Worm (Caenorhabditis elegans) whole organism, mixed stage, embryonic: Measurements from ENCODE around the gene fbxb-119.

ENCODE experiments used
- M03D4.4 ChIP-seq: sonication (generic microtip); optimal IDR thresholded peaks from 2 replicates; lab custom pipeline; 2017; ENCODE audit warnings: mild to moderate bottlenecking, missing genetic modification characterization, missing compliant biosample characterization
- bed-3 ChIP-seq: fragments of 200-800 bp; sonication (Bioruptor generic); optimal IDR thresholded peaks from 3 replicates; lab custom pipeline; 2018; ENCODE audit warnings: mild to moderate bottlenecking, missing genetic modification characterization, moderate library complexity, missing compliant biosample characterization
- blmp-1 ChIP-seq: fragments of 150-350 bp; optimal IDR thresholded peaks from 2 replicates; lab custom pipeline; 2014; ENCODE audit warnings: missing biosample characterization, missing genetic modification characterization
- ceh-39 ChIP-seq: fragments of 150-350 bp; optimal IDR thresholded peaks from 2 replicates; lab custom pipeline; 2014; ENCODE audit warnings: missing biosample characterization, missing genetic modification characterization
- ceh-43 ChIP-seq: fragments of 200-800 bp; sonication (Bioruptor generic); optimal IDR thresholded peaks from 2 replicates; lab custom pipeline; 2018; ENCODE audit warnings: mild to moderate bottlenecking, missing genetic modification characterization, moderate library complexity, missing compliant biosample characterization
- ceh-83 ChIP-seq: fragments of 200-800 bp; sonication (Bioruptor generic); optimal IDR thresholded peaks from 2 replicates; lab custom pipeline; 2018; ENCODE audit warnings: mild to moderate bottlenecking, missing genetic modification characterization, missing compliant biosample characterization
- ces-1 ChIP-seq: fragments of 150-350 bp; optimal IDR thresholded peaks from 2 replicates; lab custom pipeline; 2014; ENCODE audit warnings: missing biosample characterization, missing genetic modification reagents, missing genetic modification characterization
- cnd-1 ChIP-seq: fragments of 200-800 bp; sonication (Bioruptor generic); optimal IDR thresholded peaks from 2 replicates; lab custom pipeline; 2018; ENCODE audit warnings: mild to moderate bottlenecking, missing genetic modification characterization, missing compliant biosample characterization
- elt-1 ChIP-seq: sonication (generic microtip); optimal IDR thresholded peaks from 2 replicates; lab custom pipeline; 2017; ENCODE audit warnings: missing genetic modification characterization, mild to moderate bottlenecking, missing compliant biosample characterization, antibody characterized with exemption, moderate library complexity, borderline replicate concordance; ENCODE audit not compliant: insufficient read depth
- elt-3 ChIP-seq: fragments of 150-350 bp; optimal IDR thresholded peaks from 2 replicates; lab custom pipeline; 2014; ENCODE audit warnings: missing biosample characterization, missing genetic modification characterization
- flh-1 ChIP-seq: fragments of 200-800 bp; sonication (Bioruptor generic); optimal IDR thresholded peaks from 2 replicates; lab custom pipeline; 2018; ENCODE audit warnings: mild to moderate bottlenecking, missing genetic modification characterization, moderate library complexity, missing compliant biosample characterization
- hlh-1 ChIP-seq: fragments of 150-350 bp; optimal IDR thresholded peaks from 2 replicates; lab custom pipeline; 2014; ENCODE audit warnings: missing biosample characterization, missing genetic modification reagents, missing genetic modification characterization
- lin-32 ChIP-seq: fragments of 200-800 bp; sonication (Bioruptor generic); optimal IDR thresholded peaks from 2 replicates; lab custom pipeline; 2018; ENCODE audit warnings: mild to moderate bottlenecking, missing genetic modification characterization, missing compliant biosample characterization
- lsy-2 ChIP-seq: fragments of 150-350 bp; optimal IDR thresholded peaks from 2 replicates; lab custom pipeline; 2014; ENCODE audit warnings: missing biosample characterization, missing genetic modification characterization
- mab-5 ChIP-seq: fragments of 150-350 bp; optimal IDR thresholded peaks from 2 replicates; lab custom pipeline; 2014; ENCODE audit warnings: missing biosample characterization, missing genetic modification characterization
- mep-1 ChIP-seq: fragments of 150-350 bp; optimal IDR thresholded peaks from 2 replicates; lab custom pipeline; 2017; ENCODE audit warnings: missing biosample characterization, missing genetic modification reagents, missing genetic modification characterization, inconsistent platforms
- mls-2 ChIP-seq: sonication (generic microtip); optimal IDR thresholded peaks from 2 replicates; lab custom pipeline; 2016; ENCODE audit warnings: mild to moderate bottlenecking, missing genetic modification characterization, moderate library complexity, missing compliant biosample characterization
- nhr-2 ChIP-seq: fragments of 150-350 bp; optimal IDR thresholded peaks from 2 replicates; lab custom pipeline; 2014; ENCODE audit warnings: missing biosample characterization, missing genetic modification characterization
- nhr-28 ChIP-seq: fragments of 150-350 bp; optimal IDR thresholded peaks from 2 replicates; lab custom pipeline; 2014; ENCODE audit warnings: missing biosample characterization, missing genetic modification characterization
- nhr-76 ChIP-seq: sonication (generic microtip); optimal IDR thresholded peaks from 2 replicates; lab custom pipeline; 2017; ENCODE audit warnings: missing biosample characterization, missing genetic modification characterization
- pha-4 ChIP-seq: fragments of 150-350 bp; optimal IDR thresholded peaks from 2 replicates; lab custom pipeline; 2018; ENCODE audit warnings: missing biosample characterization, missing genetic modification reagents, missing genetic modification characterization
- sem-2 ChIP-seq: fragments of 200-800 bp; sonication (Bioruptor generic); optimal IDR thresholded peaks from 2 replicates; lab custom pipeline; 2018; ENCODE audit warnings: mild to moderate bottlenecking, missing genetic modification characterization, missing compliant biosample characterization
- snpc-4 ChIP-seq: fragments of 150-350 bp; optimal IDR thresholded peaks from 2 replicates; lab custom pipeline; 2014; ENCODE audit warnings: missing biosample characterization, missing genetic modification characterization
- sptf-1 ChIP-seq: sonication (generic microtip); optimal IDR thresholded peaks from 2 replicates; lab custom pipeline; 2017; ENCODE audit warnings: mild to moderate bottlenecking, missing genetic modification characterization, moderate library complexity, missing compliant biosample characterization
- tbx-8 ChIP-seq: fragments of 200-800 bp; sonication (Bioruptor generic); optimal IDR thresholded peaks from 2 replicates; lab custom pipeline; 2018; ENCODE audit warnings: mild to moderate bottlenecking, missing genetic modification characterization, moderate library complexity, missing compliant biosample characterization
- unc-120 ChIP-seq: sonication (generic microtip); optimal IDR thresholded peaks from 2 replicates; lab custom pipeline; 2017; ENCODE audit warnings: missing genetic modification characterization, missing compliant biosample characterization; ENCODE audit not compliant: poor library complexity, severe bottlenecking
- unc-39 ChIP-seq: fragments of 150-350 bp; optimal IDR thresholded peaks from 2 replicates; lab custom pipeline; 2014; ENCODE audit warnings: missing biosample characterization, missing genetic modification characterization
- unc-62 ChIP-seq: fragments of 150-350 bp; optimal IDR thresholded peaks from 2 replicates; lab custom pipeline; 2014; ENCODE audit warnings: missing biosample characterization, missing genetic modification reagents, missing genetic modification characterization
- zip-8 ChIP-seq: fragments of 150-350 bp; optimal IDR thresholded peaks from 2 replicates; lab custom pipeline; 2014; ENCODE audit warnings: missing biosample characterization, missing genetic modification characterization
- ztf-11 ChIP-seq: fragments of 150-350 bp; optimal IDR thresholded peaks from 2 replicates; lab custom pipeline; 2014; ENCODE audit warnings: missing biosample characterization, missing genetic modification characterization

The fbxb-119 gene

DNA sequence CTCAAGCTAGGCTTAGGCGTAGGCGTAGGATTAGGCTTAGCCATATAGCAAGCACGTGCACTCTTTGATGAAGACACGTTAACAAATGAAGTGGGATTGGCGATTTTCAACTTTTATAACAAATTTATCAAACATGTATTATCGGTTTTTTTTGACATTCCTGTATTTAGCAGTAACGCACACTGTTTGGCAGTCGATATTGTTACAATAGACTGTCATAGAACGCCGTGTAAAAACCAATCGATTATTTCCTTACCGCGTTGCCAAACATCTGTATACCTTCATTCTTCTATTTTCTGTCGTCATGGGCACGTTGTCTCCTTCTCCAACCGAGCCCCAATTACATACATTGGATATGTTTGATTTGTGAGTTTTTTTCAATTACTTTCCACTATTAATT is at the start of gene fbxb-119:
TSS of gene fbxb-119 (plus strand) at position 301 of the 400 bp plus-strand sequence.
- TF ChIP-seq bed-3 (GFP tag; lab: Kevin White, UChicago) (no peak), ceh-83 (GFP tag; lab: Kevin White, UChicago) (no peak), elt-3 (tag; lab: Kevin White, UChicago) (no peak), lsy-2 (no peak), snpc-4 (no peak), tbx-8 (GFP tag; lab: Kevin White, UChicago) (no peak)

DNA sequence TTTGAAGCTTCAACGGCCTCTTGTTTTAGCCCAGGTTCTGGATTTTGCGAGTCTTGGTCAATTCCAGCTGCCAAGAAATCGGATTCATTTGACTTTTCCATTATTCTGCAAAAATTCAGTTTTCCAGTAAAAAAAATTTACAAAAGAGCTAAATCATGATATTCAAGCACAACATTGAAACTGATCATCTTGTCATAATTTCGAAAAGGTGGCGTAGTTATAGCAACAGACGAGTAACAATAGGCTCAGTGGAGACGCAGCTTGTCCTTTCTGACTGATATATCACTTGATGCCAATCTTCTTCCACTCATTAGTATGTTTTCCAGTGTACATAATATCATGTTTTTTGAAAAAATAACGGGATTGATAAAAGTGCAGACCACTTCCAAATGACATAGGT is 49.7 kb upstream of the fbxb-119 start, which contains the start of gene fbxa-213:
TSS of gene fbxa-213 (minus strand) at position 101 of the 400 bp plus-strand sequence.
- TF ChIP-seq pha-4 (tag; lab: Kevin White, UChicago) (no peak), ceh-83 (GFP tag; lab: Kevin White, UChicago) (no peak)

DNA sequence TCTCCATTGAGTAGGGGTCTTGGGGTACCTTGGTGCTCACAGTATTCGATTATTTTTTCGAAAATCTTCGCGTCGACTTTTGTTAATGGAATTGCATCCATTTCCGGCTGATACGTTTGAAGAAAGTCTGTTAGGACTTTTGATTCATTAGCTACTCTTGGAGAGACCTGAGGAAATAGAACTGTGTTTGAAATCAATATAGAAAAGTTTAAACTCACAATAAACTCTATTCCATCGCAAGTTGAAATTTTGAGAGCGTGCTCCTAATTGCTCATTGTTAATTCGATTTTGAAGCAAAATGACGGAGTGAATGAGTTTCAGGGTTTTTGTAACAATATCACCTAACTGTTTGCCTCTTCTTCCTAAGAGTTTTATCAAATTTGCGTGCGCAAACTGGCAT is 48.5 kb upstream of the fbxb-119 start, which contains the start of gene skr-6:
TSS of gene skr-6 (minus strand) at position 101 of the 400 bp plus-strand sequence.
- no peak for TF ChIP-seq mls-2 (tag; lab: Kevin White, UChicago)
- no peak for TF ChIP-seq elt-3 (tag; lab: Kevin White, UChicago)
- TF ChIP-seq M03D4.4 (tag; lab: Kevin White, UChicago): no peak
- TF ChIP-seq sem-2 (GFP tag; lab: Kevin White, UChicago): no peak
- TF ChIP-seq mab-5: no peak
- no peak for TF ChIP-seq cnd-1 (tag; lab: Kevin White, UChicago)
- no peak for TF ChIP-seq ceh-39
- no peak for TF ChIP-seq sptf-1 (tag; lab: Kevin White, UChicago)
- no peak for TF ChIP-seq ceh-43
- TF ChIP-seq pha-4 (tag; lab: Kevin White, UChicago): no peak
- TF ChIP-seq bed-3 (GFP tag; lab: Kevin White, UChicago): no peak
- no peak for TF ChIP-seq unc-39

DNA sequence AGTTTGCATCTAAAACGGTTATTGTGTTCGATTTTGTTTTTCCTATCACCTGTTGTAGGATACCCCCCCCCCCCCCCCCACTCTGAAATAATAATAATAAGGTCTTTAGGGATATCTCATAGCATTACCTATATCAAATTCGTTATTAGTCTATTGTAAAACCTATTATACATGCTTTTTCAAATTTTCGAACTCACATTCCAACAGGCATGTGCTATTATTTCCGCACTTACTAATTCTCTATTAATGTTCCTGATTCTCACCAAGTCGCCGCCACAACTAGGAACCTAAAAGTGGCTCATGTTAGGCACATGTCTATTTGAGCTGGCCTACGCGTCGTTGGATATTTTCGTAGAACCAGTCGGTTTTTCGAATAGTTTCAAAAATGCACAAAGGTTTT is 48.0 kb upstream of the fbxb-119 start, which contains the start of gene Y37H2C.4:
TSS of gene Y37H2C.4 (plus strand) at position 301 of the 400 bp plus-strand sequence.
- TF ChIP-seq ces-1 (GFP tag; lab: Kevin White, UChicago): no peak
- TF ChIP-seq blmp-1 (tag; lab: Kevin White, UChicago): no peak
- TF ChIP-seq unc-120 (tag; lab: Kevin White, UChicago): no peak
- no peak for TF ChIP-seq hlh-1 (tag; lab: Kevin White, UChicago)
- no peak for TF ChIP-seq flh-1 (GFP tag; lab: Kevin White, UChicago)
- TF ChIP-seq elt-1 (tag; lab: Kevin White, UChicago): no peak

DNA sequence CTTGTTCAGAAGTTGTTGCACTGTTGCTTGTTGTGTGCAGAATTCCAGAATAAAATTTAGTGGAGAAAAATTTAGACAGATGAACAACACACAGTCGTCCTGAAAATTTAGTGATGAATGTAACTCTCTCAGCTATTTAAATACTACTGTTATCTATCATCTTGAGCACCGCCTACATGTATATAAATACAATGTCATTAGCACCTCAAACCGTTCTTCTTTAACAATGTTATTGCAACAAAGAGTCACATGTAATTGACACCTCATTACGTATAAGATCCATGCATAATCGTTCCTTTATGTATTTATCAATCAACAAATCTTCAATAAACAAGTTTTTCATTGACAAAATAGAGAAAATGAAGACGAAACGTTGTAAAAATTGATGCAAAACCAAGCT is 37.6 kb upstream of the fbxb-119 start, which contains the start of gene Y51A2A.16:
TSS of gene Y51A2A.16 (minus strand) at position 101 of the 400 bp plus-strand sequence.
- TF ChIP-seq tbx-8 (GFP tag; lab: Kevin White, UChicago): no peak
- TF ChIP-seq zip-8: no peak
- TF ChIP-seq lin-32 (GFP tag; lab: Kevin White, UChicago): no peak
- no peak for TF ChIP-seq M03D4.4 (tag; lab: Kevin White, UChicago)
- TF ChIP-seq unc-120 (tag; lab: Kevin White, UChicago): no peak
- TF ChIP-seq hlh-1 (tag; lab: Kevin White, UChicago): no peak
- TF ChIP-seq sem-2 (GFP tag; lab: Kevin White, UChicago): no peak
- TF ChIP-seq mab-5: no peak
- TF ChIP-seq nhr-2 (tag; lab: Kevin White, UChicago): no peak
- TF ChIP-seq cnd-1 (tag; lab: Kevin White, UChicago): no peak
- no peak for TF ChIP-seq ztf-11 (tag; lab: Kevin White, UChicago)
- TF ChIP-seq nhr-76 (tag; lab: Kevin White, UChicago): no peak

DNA sequence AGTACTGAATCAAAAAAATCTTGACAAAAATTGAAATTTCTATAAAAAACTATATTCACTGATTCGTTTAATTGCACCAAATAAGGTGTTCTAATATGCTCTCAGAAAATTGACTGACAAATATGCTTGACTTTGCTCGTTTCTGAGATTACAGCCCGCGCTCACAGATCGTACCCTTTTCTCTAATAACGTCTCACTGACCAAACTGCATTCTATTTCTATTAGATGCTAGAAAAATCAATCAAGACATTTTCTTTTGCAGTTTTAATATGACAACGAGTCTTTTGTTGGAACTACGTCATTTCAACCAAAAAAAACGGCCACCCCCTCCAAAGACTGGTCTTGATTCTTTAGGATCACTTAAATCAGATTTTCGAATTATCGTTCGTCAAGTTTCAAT is 35.8 kb upstream of the fbxb-119 start, which contains the start of gene clec-247:
TSS of gene clec-247 (plus strand) at position 301 of the 400 bp plus-strand sequence.
- no peak for TF ChIP-seq unc-62 (GFP tag; lab: Kevin White, UChicago)
- TF ChIP-seq flh-1 (GFP tag; lab: Kevin White, UChicago): no peak
- no peak for TF ChIP-seq mls-2 (tag; lab: Kevin White, UChicago)
- no peak for TF ChIP-seq cnd-1 (tag; lab: Kevin White, UChicago)
- TF ChIP-seq nhr-28 (tag; lab: Kevin White, UChicago): no peak
- TF ChIP-seq ces-1 (GFP tag; lab: Kevin White, UChicago): no peak
- TF ChIP-seq tbx-8 (GFP tag; lab: Kevin White, UChicago): no peak
- TF ChIP-seq mep-1: no peak
- no peak for TF ChIP-seq unc-39
- TF ChIP-seq elt-1 (tag; lab: Kevin White, UChicago): no peak
- no peak for TF ChIP-seq blmp-1 (tag; lab: Kevin White, UChicago)
